Worm (Caenorhabditis elegans): ENCODE data around the gene Y59C2A.3.

The Y59C2A.3 gene

ce11 chrII:2170085-2170484 lies 49.6 kb downstream of the Y59C2A.3 start, which contains the start of gene C33C12.12 (continued):
- TF ChIP-seq mxl-1 (tag; optimal IDR thresholded peaks at IDR 0.05) (no peak), dox-1 (GFP tag; IDR thresholded peaks at IDR 0.05) (no peak), nhr-80 (tag; optimal IDR thresholded peaks at IDR 0.05) (no peak), aptf-2 (GFP tag; conservative IDR thresholded peaks at IDR 0.05) (no peak)

ce11 chrII:2168374-2168773 lies 51.3 kb downstream of the Y59C2A.3 start, which contains the start of gene fbxb-38:
Gene fbxb-38, minus strand, starts transcription at chrII:2168763.
- no peak for TF ChIP-seq lin-54 (GFP tag; optimal IDR thresholded peaks at IDR 0.05)
- TF ChIP-seq him-1 (tag; optimal IDR thresholded peaks at IDR 0.05), result no peak

ce11 chrII:2166376-2166775 lies 53.3 kb downstream of the Y59C2A.3 start, which contains the start of gene C33C12.4:
Gene C33C12.4, minus strand, starts transcription at chrII:2166476.
- TF ChIP-seq nfya-2 (GFP tag; IDR thresholded peaks at IDR 0.05) (no peak), aptf-2 (GFP tag; conservative IDR thresholded peaks at IDR 0.05) (no peak), ceh-40 (GFP tag; IDR thresholded peaks at IDR 0.05) (no peak), nfyb-1 (GFP tag; IDR thresholded peaks at IDR 0.05) (no peak), F57C9.4 (tag; optimal IDR thresholded peaks at IDR 0.05) (no peak), lin-40 (tag; optimal IDR thresholded peaks at IDR 0.05) (no peak), T07F8.4 (tag; optimal IDR thresholded peaks at IDR 0.05) (no peak), nfya-1 (tag; optimal IDR thresholded peaks at IDR 0.05; ENCODE audit: borderline replicate concordance, insufficient read depth) (no peak), Y79H2A.3 (GFP tag; conservative IDR thresholded peaks at IDR 0.05) (no peak), F49E8.2 (tag; optimal IDR thresholded peaks at IDR 0.05; ENCODE audit: insufficient read depth) (no peak), sdz-38 (tag; optimal IDR thresholded peaks at IDR 0.05) (no peak), efl-1 (GFP tag; optimal IDR thresholded peaks at IDR 0.05) (no peak), ceh-79 (tag; optimal IDR thresholded peaks at IDR 0.05) (no peak), let-607 (tag; optimal IDR thresholded peaks at IDR 0.05) (no peak), sptf-2 (GFP tag; optimal IDR thresholded peaks at IDR 0.05) (no peak), xnd-1 (tag; optimal IDR thresholded peaks at IDR 0.05) (no peak), hsf-1 (GFP tag; IDR thresholded peaks at IDR 0.05) (no peak), chd-7 (tag; optimal IDR thresholded peaks at IDR 0.05) (no peak), ztf-25 (GFP tag; IDR thresholded peaks at IDR 0.05) (no peak)

All from whole organism, young adult.